Worm (Caenorhabditis elegans): ENCODE measurements around the gene poml-1.

The poml-1 gene

ce11 chrX:13728991-13729390, 6.3 kb upstream of the poml-1 start:
- no peak for TF ChIP-seq sptf-2 (GFP tag; optimal IDR thresholded peaks at IDR 0.05)
- no peak for TF ChIP-seq hlh-26 (GFP tag; conservative IDR thresholded peaks at IDR 0.05)
- TF ChIP-seq mxl-1 (tag; optimal IDR thresholded peaks at IDR 0.05) = no peak
- TF ChIP-seq Y56A3A.18 (GFP tag; IDR thresholded peaks at IDR 0.05) = no peak
- TF ChIP-seq unc-130 (GFP tag; optimal IDR thresholded peaks at IDR 0.05) = no peak
- no peak for TF ChIP-seq madf-6 (GFP tag; IDR thresholded peaks at IDR 0.05)
- no peak for TF ChIP-seq nhr-90 (tag; optimal IDR thresholded peaks at IDR 0.05)
- no peak for TF ChIP-seq fkh-3 (tag; optimal IDR thresholded peaks at IDR 0.05)
- TF ChIP-seq F57A8.1 (GFP tag; optimal IDR thresholded peaks at IDR 0.05) = no peak
- TF ChIP-seq xnd-1 (tag; optimal IDR thresholded peaks at IDR 0.05) = no peak
- no peak for TF ChIP-seq K12H6.12 (tag; optimal IDR thresholded peaks at IDR 0.05)
- TF ChIP-seq lsy-27 (tag; optimal IDR thresholded peaks at IDR 0.05; ENCODE audit: borderline replicate concordance, insufficient read depth) = no peak
- no peak for TF ChIP-seq hrde-1 (tag; optimal IDR thresholded peaks at IDR 0.05; ENCODE audit: borderline replicate concordance)
- no peak for TF ChIP-seq pha-4 (tag; optimal IDR thresholded peaks at IDR 0.05)
- no peak for TF ChIP-seq nhr-179 (tag; optimal IDR thresholded peaks at IDR 0.05)
- no peak for TF ChIP-seq ztf-3 (GFP tag; optimal IDR thresholded peaks at IDR 0.05)
- no peak for TF ChIP-seq ama-1 (optimal IDR thresholded peaks at IDR 0.05)
- no peak for TF ChIP-seq ama-1 (GFP tag; optimal IDR thresholded peaks at IDR 0.05)
- no peak for TF ChIP-seq B0336.3 (GFP tag; IDR thresholded peaks at IDR 0.05)
- no peak for TF ChIP-seq hlh-12 (tag; optimal IDR thresholded peaks at IDR 0.05)
- no peak for TF ChIP-seq nfya-2 (GFP tag; IDR thresholded peaks at IDR 0.05)

ce11 chrX:13726874-13727343, 4.2 kb upstream of the poml-1 start, which contains the start of gene pix-1:
Gene pix-1 (plus strand): TSS chrX:13727293.
- TF ChIP-seq ztf-28 (GFP tag; IDR thresholded peaks at IDR 0.05) (no peak), nfyb-1 (GFP tag; IDR thresholded peaks at IDR 0.05) (no peak), nhr-27 (tag; optimal IDR thresholded peaks at IDR 0.05) (no peak), B0336.3 (GFP tag; IDR thresholded peaks at IDR 0.05) (no peak), Y53F4B.3 (GFP tag; IDR thresholded peaks at IDR 0.05) (no peak), B0261.1 (tag; optimal IDR thresholded peaks at IDR 0.05) (peak; percentile 21), mcd-1 (GFP tag; IDR thresholded peaks at IDR 0.05) (peak; percentile 96), ekl-4 (GFP tag; IDR thresholded peaks at IDR 0.05) (no peak), madf-3 (GFP tag; IDR thresholded peaks at IDR 0.05) (no peak), dpl-1 (GFP tag; optimal IDR thresholded peaks at IDR 0.05) (no peak), K12H6.12 (tag; optimal IDR thresholded peaks at IDR 0.05) (peak; percentile 11), Y95B8A.8 (GFP tag; IDR thresholded peaks at IDR 0.05) (no peak), ztf-22 (GFP tag; optimal IDR thresholded peaks at IDR 0.05) (no peak), D2030.7 (GFP tag; IDR thresholded peaks at IDR 0.05) (no peak), ZK185.1 (tag; optimal IDR thresholded peaks at IDR 0.05; ENCODE audit: poor library complexity, severe bottlenecking) (peak; percentile 18), F39B2.1 (GFP tag; IDR thresholded peaks at IDR 0.05) (no peak), madf-6 (GFP tag; IDR thresholded peaks at IDR 0.05) (no peak), ztf-6 (GFP tag; IDR thresholded peaks at IDR 0.05) (no peak), T07F8.4 (tag; optimal IDR thresholded peaks at IDR 0.05) (no peak), F10E7.11 (tag; optimal IDR thresholded peaks at IDR 0.05) (no peak), lin-54 (GFP tag; optimal IDR thresholded peaks at IDR 0.05) (no peak), cebp-2 (GFP tag; IDR thresholded peaks at IDR 0.05) (no peak), rpc-1 (optimal IDR thresholded peaks at IDR 0.05) (no peak), rpc-1 (tag; optimal IDR thresholded peaks at IDR 0.05) (no peak), snpc-1.1 (tag; optimal IDR thresholded peaks at IDR 0.05; ENCODE audit: insufficient read depth) (no peak), chd-7 (tag; optimal IDR thresholded peaks at IDR 0.05) (no peak), bed-2 (GFP tag; IDR thresholded peaks at IDR 0.05) (no peak), somi-1 (GFP tag; optimal IDR thresholded peaks at IDR 0.05) (no peak), hrde-1 (tag; optimal IDR thresholded peaks at IDR 0.05; ENCODE audit: borderline replicate concordance) (no peak), nhr-80 (tag; optimal IDR thresholded peaks at IDR 0.05) (peak; percentile 21), athp-1 (tag; optimal IDR thresholded peaks at IDR 0.05) (no peak), hmg-1.2 (GFP tag; IDR thresholded peaks at IDR 0.05) (peak; percentile 95; the same call in 1 of the 2 replicates)
